Fruit fly (Drosophila melanogaster) whole organism, embryonic: ENCODE data around the gene IntS4.

ENCODE experiments used
- CG1024 ChIP-seq: fragments of 200-800 bp; sonication (Bioruptor generic); IDR thresholded peaks from 2 replicates; pipeline ENCODE4 v1.3.6; 2022; ENCODE audit warnings: missing biosample characterization, missing genetic modification characterization
- CG13296 ChIP-seq: fragments of 200-800 bp; sonication (Bioruptor generic); optimal IDR thresholded peaks from 3 replicates; lab custom pipeline; 2018; ENCODE audit warnings: missing biosample characterization, mild to moderate bottlenecking, missing genetic modification characterization
- CG2875 ChIP-seq: fragments of 200-800 bp; sonication (Bioruptor generic); optimal IDR thresholded peaks from 2 replicates; lab custom pipeline; 2017; ENCODE audit warnings: missing biosample characterization, mild to moderate bottlenecking, missing genetic modification characterization, missing genetic modification reagents
- ab ChIP-seq: fragments of 200-800 bp; sonication (Bioruptor generic); optimal IDR thresholded peaks from 2 replicates; lab custom pipeline; 2016; ENCODE audit warnings: missing biosample characterization, missing genetic modification characterization
- al ChIP-seq: fragments of 200-800 bp; sonication (Bioruptor generic); IDR thresholded peaks from 2 replicates; pipeline ENCODE4 v1.3.6; 2022; ENCODE audit warnings: missing biosample characterization, missing genetic modification characterization
- tna ChIP-seq: fragments of 200-800 bp; sonication (Bioruptor generic); IDR thresholded peaks from 2 replicates; pipeline ENCODE4 v1.3.6; 2022; ENCODE audit warnings: missing biosample characterization, missing genetic modification characterization; ENCODE audit not compliant: partially characterized antibody

DNA sequence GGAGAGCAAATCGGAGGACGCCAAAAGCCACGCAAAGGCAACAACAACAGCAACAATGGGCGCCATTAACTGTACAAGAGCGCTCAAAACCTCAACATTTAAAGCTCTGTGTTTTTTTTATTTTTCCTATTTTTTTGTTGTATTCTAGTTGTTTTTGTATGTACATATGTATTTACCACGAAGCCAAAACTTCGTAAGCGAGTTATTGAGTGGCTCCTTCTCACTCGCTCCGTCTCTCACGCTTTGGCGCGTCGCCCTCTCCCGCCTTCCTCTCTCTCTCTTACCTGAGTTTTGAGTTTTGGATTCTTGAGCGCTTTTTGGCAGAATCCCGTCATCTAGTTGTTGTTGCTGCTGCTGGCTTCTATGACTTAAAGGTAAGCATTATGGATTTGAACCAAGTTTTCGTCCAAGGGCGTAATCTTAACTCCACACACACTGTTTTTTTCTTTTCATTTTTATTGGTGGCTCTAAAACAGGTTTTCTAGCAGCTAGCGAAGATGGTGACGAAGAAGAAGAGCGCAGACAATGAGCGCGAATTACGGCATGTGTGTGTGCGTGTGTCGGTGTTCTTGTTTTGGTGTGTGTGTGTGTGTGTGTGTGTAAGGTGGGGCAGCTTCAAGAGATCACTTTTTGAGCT lies 40.4 kb downstream of the IntS4 start:
- TF ChIP-seq ab (GFP tag; lab: Kevin White, UChicago) (no peak), al (GFP tag; lab: Robert Waterston, UW) (no peak), tna (GFP tag; lab: Robert Waterston, UW) (no peak), CG13296 (GFP tag; lab: Kevin White, UChicago) (no peak), CG1024 (GFP tag; lab: Robert Waterston, UW) (no peak), CG2875 (GFP tag; lab: Kevin White, UChicago) (no peak)
